Worm (Caenorhabditis elegans): ENCODE measurements around the gene C38C3.6.

ce11 chrV:1456614-1457013 is 34.8 kb downstream of the C38C3.6 start:
- TF ChIP-seq B0310.2 (tag; optimal IDR thresholded peaks at IDR 0.05), result no peak
- TF ChIP-seq tbx-11 (GFP tag; IDR thresholded peaks at IDR 0.05), result no peak
- no peak for TF ChIP-seq ama-1 (optimal IDR thresholded peaks at IDR 0.05)
- no peak for TF ChIP-seq hmbx-1 (tag; optimal IDR thresholded peaks at IDR 0.05)
- TF ChIP-seq hnd-1 (tag; optimal IDR thresholded peaks at IDR 0.05), result no peak
- TF ChIP-seq aly-1 (tag; optimal IDR thresholded peaks at IDR 0.05), result no peak
- no peak for TF ChIP-seq ets-7 (tag; optimal IDR thresholded peaks at IDR 0.05)
- TF ChIP-seq F13C5.2 (tag; optimal IDR thresholded peaks at IDR 0.05), result no peak
- TF ChIP-seq pes-1 (GFP tag; IDR thresholded peaks at IDR 0.05), result no peak

All from whole organism, early embryonic.